Fruit fly (Drosophila melanogaster): ENCODE measurements around the gene TbCMF46.

- TF ChIP-seq psq (optimal IDR thresholded peaks at IDR 0.05), result no peak
- no peak for TF ChIP-seq ttk (optimal IDR thresholded peaks at IDR 0.05)
- TF ChIP-seq insv (optimal IDR thresholded peaks at IDR 0.05), result no peak
- TF ChIP-seq Myc (optimal IDR thresholded peaks at IDR 0.05), result no peak
- no peak for TF ChIP-seq h (optimal IDR thresholded peaks at IDR 0.05)
- TF ChIP-seq Sin3A (optimal IDR thresholded peaks at IDR 0.05), result no peak
Observed at dm6 chr2L:9918020-9918959, 6.4 kb downstream of the TbCMF46 start, which contains the start of the genes CG5885 and CG4598.

All from Kc167 (cell line).